Worm (Caenorhabditis elegans): ENCODE data around the gene swt-4.

The swt-4 gene

ce11 chrIII:10634034-10634433 lies 5.1 kb upstream of the swt-4 start (continued):
- TF ChIP-seq hmg-1.1 (GFP tag; IDR thresholded peaks at IDR 0.05), result peak; percentile 92
- TF ChIP-seq ama-1 (optimal IDR thresholded peaks at IDR 0.05), result no peak
- peak; percentile 76 for TF ChIP-seq spr-3 (GFP tag; optimal IDR thresholded peaks at IDR 0.05)
- TF ChIP-seq Y48G9A.11 (GFP tag; IDR thresholded peaks at IDR 0.05), result no peak
- peak; percentile 80 for TF ChIP-seq spr-1 (tag; optimal IDR thresholded peaks at IDR 0.05)
- no peak for TF ChIP-seq Y5F2A.4 (GFP tag; optimal IDR thresholded peaks at IDR 0.05)
- TF ChIP-seq lsy-2 (tag; optimal IDR thresholded peaks at IDR 0.05), result peak; percentile 71 to 87
- TF ChIP-seq ctbp-1 (GFP tag; IDR thresholded peaks at IDR 0.05), result peak; percentile 93
- peak; percentile 85 to 89 for TF ChIP-seq mdl-1 (tag; optimal IDR thresholded peaks at IDR 0.05)
- no peak for TF ChIP-seq ztf-7 (tag; optimal IDR thresholded peaks at IDR 0.05)
- TF ChIP-seq ceh-28 (tag; optimal IDR thresholded peaks at IDR 0.05), result peak; percentile 24
- peak; percentile 54; the same call in 1 of the 2 replicates for TF ChIP-seq madf-9 (GFP tag; conservative IDR thresholded peaks at IDR 0.05)
- TF ChIP-seq pha-4 (GFP tag; IDR thresholded peaks at IDR 0.05), result peak; percentile 93
- TF ChIP-seq pha-4 (tag; optimal IDR thresholded peaks at IDR 0.05), result no peak
- TF ChIP-seq lin-29 (GFP tag; IDR thresholded peaks at IDR 0.05), result peak; percentile 43; the same call in 1 of the 2 replicates
- no peak for TF ChIP-seq F26F4.8 (GFP tag; conservative IDR thresholded peaks at IDR 0.05)
- peak; percentile 71 for TF ChIP-seq dmd-6 (GFP tag; IDR thresholded peaks at IDR 0.05)
- TF ChIP-seq gei-8 (GFP tag; optimal IDR thresholded peaks at IDR 0.05), result no peak
- no peak for TF ChIP-seq pqm-1 (tag; optimal IDR thresholded peaks at IDR 0.05)
- TF ChIP-seq dpl-1 (GFP tag; optimal IDR thresholded peaks at IDR 0.05), result peak; percentile 60
- TF ChIP-seq D1046.2 (GFP tag; IDR thresholded peaks at IDR 0.05), result no peak
- peak; percentile 65; the same call in 1 of the 2 replicates for TF ChIP-seq vab-7 (GFP tag; IDR thresholded peaks at IDR 0.05)
- 0 out of 2 replicates have a peak, but pooled peaks have one; percentile 27 for TF ChIP-seq F44E2.7 (GFP tag; IDR thresholded peaks at IDR 0.05)
- peak; percentile 3 for TF ChIP-seq zip-2 (tag; optimal IDR thresholded peaks at IDR 0.05)
- peak; percentile 82 for TF ChIP-seq nhr-42 (GFP tag; IDR thresholded peaks at IDR 0.05)
- peak; percentile 73 for TF ChIP-seq tra-1 (GFP tag; IDR thresholded peaks at IDR 0.05)
- peak; percentile 74 for TF ChIP-seq nhr-28 (tag; optimal IDR thresholded peaks at IDR 0.05)
- TF ChIP-seq lin-38 (GFP tag; IDR thresholded peaks at IDR 0.05), result peak; percentile 70
- TF ChIP-seq nhr-102 (tag; optimal IDR thresholded peaks at IDR 0.05), result peak; percentile 84
- no peak for TF ChIP-seq sdz-12 (GFP tag; optimal IDR thresholded peaks at IDR 0.05)
- no peak for TF ChIP-seq daf-8 (GFP tag; IDR thresholded peaks at IDR 0.05)
- peak in 1 of 2 experiments; percentile 33 for TF ChIP-seq ZK546.5 (tag; optimal IDR thresholded peaks at IDR 0.05)
- peak; percentile 90 for TF ChIP-seq mxl-3 (GFP tag; optimal IDR thresholded peaks at IDR 0.05)
- peak; percentile 41; the same call in 1 of the 2 replicates for TF ChIP-seq dmd-9 (GFP tag; IDR thresholded peaks at IDR 0.05)
- TF ChIP-seq F37D6.2 (tag; optimal IDR thresholded peaks at IDR 0.05), result peak; percentile 81
- no peak for TF ChIP-seq nhr-76 (tag; optimal IDR thresholded peaks at IDR 0.05)
- no peak for TF ChIP-seq aly-2 (tag; optimal IDR thresholded peaks at IDR 0.05)
- 0 out of 2 replicates have a peak, but pooled peaks have one; percentile 50 for TF ChIP-seq Y105C5A.15 (GFP tag; IDR thresholded peaks at IDR 0.05)
- TF ChIP-seq T26A8.4 (GFP tag; IDR thresholded peaks at IDR 0.05), result peak; percentile 83
- peak; percentile 84 for TF ChIP-seq nhr-48 (tag; optimal IDR thresholded peaks at IDR 0.05)
- no peak for TF ChIP-seq attf-4 (tag; optimal IDR thresholded peaks at IDR 0.05)
- no peak for TF ChIP-seq R02D3.7 (tag; optimal IDR thresholded peaks at IDR 0.05)
- no peak for TF ChIP-seq unc-39 (tag; optimal IDR thresholded peaks at IDR 0.05)
- peak; percentile 53; the same call in 1 of the 2 replicates for TF ChIP-seq snpc-1.2 (GFP tag; IDR thresholded peaks at IDR 0.05)
- peak; percentile 79 for TF ChIP-seq mes-2 (tag; optimal IDR thresholded peaks at IDR 0.05; ENCODE audit: poor library complexity, severe bottlenecking)
- no peak for TF ChIP-seq F49E8.2 (tag; optimal IDR thresholded peaks at IDR 0.05; ENCODE audit: borderline replicate concordance)
- peak; percentile 93 for TF ChIP-seq dve-1 (tag; optimal IDR thresholded peaks at IDR 0.05; ENCODE audit: insufficient read depth)
- 0 out of 2 replicates have a peak, but pooled peaks have one; percentile 50 for TF ChIP-seq dmd-8 (GFP tag; IDR thresholded peaks at IDR 0.05)
- peak; percentile 82 for TF ChIP-seq nhr-11 (tag; optimal IDR thresholded peaks at IDR 0.05)
- TF ChIP-seq ceh-62 (tag; optimal IDR thresholded peaks at IDR 0.05), result no peak
- TF ChIP-seq set-16 (GFP tag; IDR thresholded peaks at IDR 0.05), result peak; percentile 100
- TF ChIP-seq F10B5.3 (tag; optimal IDR thresholded peaks at IDR 0.05), result peak; percentile 7

Data from whole organism, L4 larva.